Worm (Caenorhabditis elegans) whole organism, L3 larva: Measurements from ENCODE around the gene ZK112.4.
A peak's percentile ranks its signal among the peaks of the same experiment; 100 is the strongest.

Experiments
- R02D3.7 ChIP-seq: fragments of 150-350 bp; optimal IDR thresholded peaks from 2 replicates; lab custom pipeline; 2014; ENCODE audit warnings: missing biosample characterization, missing genetic modification characterization
- ZK546.5 ChIP-seq: sonication (generic microtip); optimal IDR thresholded peaks from 2 replicates; lab custom pipeline; 2017; ENCODE audit warnings: missing biosample characterization, missing genetic modification characterization
- ama-1 ChIP-seq: fragments of 150-350 bp; optimal IDR thresholded peaks from 2 replicates; lab custom pipeline; 2018
- ceh-28 ChIP-seq: fragments of 150-350 bp; optimal IDR thresholded peaks from 2 replicates; lab custom pipeline; 2014; ENCODE audit warnings: missing biosample characterization, missing genetic modification reagents, missing genetic modification characterization
- ceh-82 ChIP-seq: fragments of 150-350 bp; optimal IDR thresholded peaks from 2 replicates; lab custom pipeline; 2014; ENCODE audit warnings: missing biosample characterization, missing genetic modification characterization
- daf-12 ChIP-seq: fragments of 150-350 bp; optimal IDR thresholded peaks from 2 replicates; lab custom pipeline; 2014; ENCODE audit warnings: missing biosample characterization, missing genetic modification reagents, missing genetic modification characterization
- egl-27 ChIP-seq: sonication (generic microtip); optimal IDR thresholded peaks from 4 replicates; lab custom pipeline; 2017; ENCODE audit warnings: missing biosample characterization, missing genetic modification reagents, missing genetic modification characterization
- elt-1 ChIP-seq: fragments of 150-350 bp; optimal IDR thresholded peaks from 2 replicates; lab custom pipeline; 2014; ENCODE audit warnings: missing biosample characterization, missing genetic modification characterization
- elt-2 ChIP-seq: sonication (generic microtip); optimal IDR thresholded peaks from 2 replicates; lab custom pipeline; 2016; ENCODE audit warnings: missing genetic modification reagents, mild to moderate bottlenecking, missing genetic modification characterization, missing compliant biosample characterization
- elt-3 ChIP-seq, 3 experiments: fragments of 150-350 bp in 1 of 3; sonication (generic microtip) in 2 of 3; optimal IDR thresholded peaks; 2 replicates in 2 of 3; 4 replicates in 1 of 3; lab custom pipeline; 2014 to 2017; ENCODE audit warnings: missing biosample characterization in 3 of 3, missing genetic modification characterization in 3 of 3
- fkh-10 ChIP-seq: sonication (generic microtip); optimal IDR thresholded peaks from 2 replicates; lab custom pipeline; 2017; ENCODE audit warnings: missing biosample characterization, missing genetic modification reagents, missing genetic modification characterization
- fkh-2 ChIP-seq: fragments of 150-350 bp; optimal IDR thresholded peaks from 2 replicates; lab custom pipeline; 2014; ENCODE audit warnings: missing biosample characterization, missing genetic modification reagents, missing genetic modification characterization
- fos-1 ChIP-seq: fragments of 150-350 bp; optimal IDR thresholded peaks from 2 replicates; lab custom pipeline; 2014; ENCODE audit warnings: missing biosample characterization, missing genetic modification characterization
- hmg-11 ChIP-seq: sonication (generic microtip); optimal IDR thresholded peaks from 2 replicates; lab custom pipeline; 2016; ENCODE audit warnings: missing genetic modification characterization, missing compliant biosample characterization
- lin-15B ChIP-seq: fragments of 150-350 bp; optimal IDR thresholded peaks from 2 replicates; lab custom pipeline; 2014; ENCODE audit warnings: missing biosample characterization, missing genetic modification characterization
- lin-39 ChIP-seq: fragments of 150-350 bp; optimal IDR thresholded peaks from 2 replicates; lab custom pipeline; 2018; ENCODE audit warnings: missing biosample characterization, missing genetic modification reagents, missing genetic modification characterization
- lsy-12 ChIP-seq: sonication (generic microtip); optimal IDR thresholded peaks from 2 replicates; lab custom pipeline; 2016; ENCODE audit warnings: mild to moderate bottlenecking, missing genetic modification characterization, missing compliant biosample characterization
- nfya-1 ChIP-seq: sonication (generic microtip); optimal IDR thresholded peaks from 2 replicates; lab custom pipeline; 2017; ENCODE audit warnings: missing genetic modification characterization, mild to moderate bottlenecking, missing compliant biosample characterization, antibody characterized with exemption, moderate library complexity; ENCODE audit not compliant: insufficient read depth
- nhr-11 ChIP-seq: fragments of 150-350 bp; optimal IDR thresholded peaks from 2 replicates; lab custom pipeline; 2014; ENCODE audit warnings: missing biosample characterization, missing genetic modification characterization
- nhr-12 ChIP-seq: fragments of 150-350 bp; optimal IDR thresholded peaks from 2 replicates; lab custom pipeline; 2014; ENCODE audit warnings: missing biosample characterization, missing genetic modification characterization
- nhr-23 ChIP-seq: fragments of 150-350 bp; optimal IDR thresholded peaks from 2 replicates; lab custom pipeline; 2014; ENCODE audit warnings: missing biosample characterization, missing genetic modification reagents, missing genetic modification characterization
- nhr-237 ChIP-seq: fragments of 150-350 bp; optimal IDR thresholded peaks from 2 replicates; lab custom pipeline; 2014; ENCODE audit warnings: missing biosample characterization, missing genetic modification characterization
- nhr-25 ChIP-seq: sonication (generic microtip); optimal IDR thresholded peaks from 2 replicates; lab custom pipeline; 2017; ENCODE audit warnings: missing biosample characterization, missing genetic modification characterization
- nhr-76 ChIP-seq: fragments of 150-350 bp; sonication (generic microtip); optimal IDR thresholded peaks from 5 replicates; lab custom pipeline; 2014; ENCODE audit warnings: missing biosample characterization, missing genetic modification characterization
- pha-4 ChIP-seq: fragments of 150-350 bp; optimal IDR thresholded peaks from 2 replicates; lab custom pipeline; 2014; ENCODE audit warnings: missing biosample characterization, missing genetic modification reagents, missing genetic modification characterization
- skn-1 ChIP-seq: fragments of 150-350 bp; optimal IDR thresholded peaks from 2 replicates; lab custom pipeline; 2014; ENCODE audit warnings: missing biosample characterization, missing genetic modification characterization
- snpc-4 ChIP-seq: fragments of 150-350 bp; optimal IDR thresholded peaks from 2 replicates; lab custom pipeline; 2014; ENCODE audit warnings: missing biosample characterization, missing genetic modification characterization
- unc-39 ChIP-seq: sonication (generic microtip); optimal IDR thresholded peaks from 4 replicates; lab custom pipeline; 2017; ENCODE audit warnings: missing biosample characterization, missing genetic modification characterization
- unc-62 ChIP-seq: fragments of 150-350 bp; sonication (generic microtip); optimal IDR thresholded peaks from 4 replicates; lab custom pipeline; 2014; ENCODE audit warnings: missing biosample characterization, missing genetic modification reagents, missing genetic modification characterization

Gene ZK112.4

DNA sequence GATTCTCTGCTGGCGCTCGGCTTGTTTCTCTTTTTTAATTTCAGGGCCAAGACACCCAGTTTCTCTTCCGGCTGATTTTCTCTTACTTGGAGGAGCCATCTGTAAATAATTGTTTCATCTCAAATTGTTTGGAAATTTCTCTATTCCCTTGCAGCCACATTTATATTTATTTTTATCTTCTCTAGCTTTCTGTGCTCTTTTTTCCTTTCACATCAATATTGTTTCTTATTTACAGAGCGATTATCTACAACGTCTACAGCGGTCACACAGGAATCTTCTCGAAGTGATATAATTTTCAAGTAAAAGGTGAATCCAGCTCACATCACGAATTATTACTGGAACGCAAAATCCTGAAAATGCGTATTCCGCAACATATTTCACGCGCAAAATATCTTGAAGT lies 43.1 kb upstream of the ZK112.4 start, which contains the start of the genes ZK686.6 and ZK686.1:
ZK686.6 (minus strand) TSS at position 101 of the 400 bp plus-strand sequence.
ZK686.1 (plus strand) TSS at position 234 of the 400 bp plus-strand sequence.
- TF ChIP-seq nhr-237 (tag; lab: Kevin White, UChicago) (no peak), lsy-12 (tag; lab: Kevin White, UChicago) (no peak), nhr-23 (tag; lab: Kevin White, UChicago) (no peak), skn-1 (tag; lab: Kevin White, UChicago) (no peak), elt-1 (no peak), elt-3 (tag; optimal IDR thresholded peaks at IDR 0.05; lab: Kevin White, UChicago) (no peak), egl-27 (no peak), R02D3.7 (tag; lab: Kevin White, UChicago) (no peak), nhr-25 (tag; lab: Kevin White, UChicago) (no peak), ZK546.5 (tag; lab: Kevin White, UChicago) (no peak), fkh-10 (GFP tag; lab: Kevin White, UChicago) (no peak)

DNA sequence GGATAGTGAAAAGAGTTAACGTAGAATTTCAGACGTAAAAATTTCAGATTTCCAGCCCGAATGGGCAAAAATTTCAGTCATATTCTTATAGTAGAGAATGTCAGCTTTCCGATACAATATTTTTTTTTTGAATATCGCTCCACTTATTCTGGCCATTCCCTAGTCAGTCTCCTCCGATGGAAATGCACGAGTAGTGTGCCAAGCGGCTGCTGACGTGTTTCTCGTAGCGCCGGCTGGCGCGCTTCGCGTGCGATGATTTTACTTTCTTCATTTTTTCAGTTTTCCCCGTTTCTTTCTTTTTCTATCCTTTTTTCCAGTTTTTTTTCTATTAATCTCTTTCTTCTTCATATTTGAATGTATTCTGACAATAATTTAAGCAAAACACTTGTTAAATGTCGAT lies 41.2 kb upstream of the ZK112.4 start:
- TF ChIP-seq lsy-12 (tag; lab: Kevin White, UChicago), result peak; percentile 50
- peak; percentile 20 for TF ChIP-seq snpc-4 (tag; lab: Kevin White, UChicago)
- peak; percentile 23 for TF ChIP-seq nhr-23 (tag; lab: Kevin White, UChicago)
- peak; percentile 70 for TF ChIP-seq lin-15B (tag; lab: Kevin White, UChicago)
- TF ChIP-seq R02D3.7 (tag; lab: Kevin White, UChicago), result peak; percentile 37
- peak; percentile 37 for TF ChIP-seq pha-4
- TF ChIP-seq hmg-11 (tag; lab: Kevin White, UChicago), result peak; percentile 42
- TF ChIP-seq nfya-1 (tag; lab: Kevin White, UChicago), result peak; percentile 61
- peak; percentile 8 for TF ChIP-seq nhr-25 (tag; lab: Kevin White, UChicago)
- peak; percentile 26 for TF ChIP-seq elt-2

DNA sequence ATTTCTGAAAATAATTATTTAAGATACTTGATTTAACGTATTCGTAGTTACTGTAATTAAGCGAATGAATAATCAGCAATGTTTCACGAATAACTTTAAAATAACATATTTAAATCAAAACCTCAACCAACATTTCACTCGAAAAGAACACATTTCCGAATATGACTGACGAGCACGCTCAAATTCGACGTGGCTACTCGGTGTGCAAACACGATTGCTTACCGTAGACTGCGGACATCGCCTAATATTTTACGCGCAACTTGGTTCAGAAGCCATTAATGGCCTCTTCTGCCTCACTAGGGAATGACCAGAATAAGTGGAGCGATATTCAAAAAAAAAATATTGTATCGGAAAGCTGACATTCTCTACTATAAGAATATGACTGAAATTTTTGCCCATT lies 40.2 kb upstream of the ZK112.4 start, which contains the start of gene snu-23:
snu-23 (minus strand) TSS at position 156 of the 400 bp plus-strand sequence.
- peak; percentile 27 for TF ChIP-seq lin-39 (tag; lab: Kevin White, UChicago)
- TF ChIP-seq R02D3.7 (tag; lab: Kevin White, UChicago), result no peak
- peak; percentile 7 for TF ChIP-seq hmg-11 (tag; lab: Kevin White, UChicago)
- no peak for TF ChIP-seq unc-62 (GFP tag; lab: Kevin White, UChicago)
- TF ChIP-seq nhr-12 (tag; lab: Kevin White, UChicago), result no peak
- peak; percentile 30 for TF ChIP-seq lin-15B (tag; lab: Kevin White, UChicago)
- no peak for TF ChIP-seq nhr-76 (tag; lab: Kevin White, UChicago)
- no peak for TF ChIP-seq nhr-23 (tag; lab: Kevin White, UChicago)
- TF ChIP-seq pha-4, result peak; percentile 26
- no peak for TF ChIP-seq fkh-2 (tag; lab: Kevin White, UChicago)
- TF ChIP-seq ceh-82 (tag; lab: Kevin White, UChicago), result no peak
- no peak for TF ChIP-seq elt-2
- TF ChIP-seq nfya-1 (tag; lab: Kevin White, UChicago), result peak; percentile 74
- TF ChIP-seq, all 47 proteins: peak for 5

DNA sequence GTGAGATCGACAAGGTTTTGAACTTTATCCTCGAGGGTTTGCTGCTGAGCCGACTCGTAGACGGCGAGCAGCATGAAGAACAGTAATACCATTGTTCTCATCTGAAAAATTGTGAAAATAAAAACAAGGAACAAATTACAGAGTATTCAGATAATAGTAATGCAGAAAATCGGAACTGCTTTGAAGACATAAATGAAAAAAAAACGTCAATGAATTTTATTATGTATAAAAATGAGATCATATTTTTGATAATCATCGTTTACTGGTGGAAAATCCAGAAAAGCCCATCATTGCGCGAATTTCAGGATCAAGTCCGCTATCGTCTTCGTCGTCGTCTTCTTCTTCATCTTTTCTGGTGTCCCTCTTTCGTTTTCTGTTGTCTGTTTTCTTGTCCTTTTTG lies 39.2 kb upstream of the ZK112.4 start, which contains the start of gene ZK686.3:
ZK686.3 (minus strand) TSS at position 101 of the 400 bp plus-strand sequence.
- TF ChIP-seq ama-1 (lab: Kevin White, UChicago) (peak; percentile 38), nhr-11 (no peak)

DNA sequence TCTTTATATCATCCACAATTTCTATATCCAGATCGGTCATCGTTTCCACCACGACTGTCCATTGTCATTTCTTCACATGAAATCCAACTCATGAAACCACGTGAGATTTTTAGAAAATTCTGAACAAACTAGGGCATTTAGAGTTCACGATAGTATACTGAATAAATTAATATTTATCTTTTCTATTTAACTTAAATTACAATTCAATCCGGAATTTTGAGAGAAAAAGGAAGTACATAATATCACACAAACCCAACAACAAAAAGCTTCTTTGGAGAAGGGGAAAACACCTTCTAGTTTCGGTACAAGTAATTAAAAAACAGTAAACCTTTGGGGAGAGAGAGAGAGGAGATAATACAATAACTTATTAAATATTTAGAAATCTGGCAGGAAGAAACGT lies 37.6 kb upstream of the ZK112.4 start, which contains the start of gene ZK686.5:
ZK686.5 (minus strand) TSS at position 101 of the 400 bp plus-strand sequence.
- no peak for TF ChIP-seq elt-2
- no peak for TF ChIP-seq unc-39
- TF ChIP-seq fos-1 (tag; lab: Kevin White, UChicago), result no peak

DNA sequence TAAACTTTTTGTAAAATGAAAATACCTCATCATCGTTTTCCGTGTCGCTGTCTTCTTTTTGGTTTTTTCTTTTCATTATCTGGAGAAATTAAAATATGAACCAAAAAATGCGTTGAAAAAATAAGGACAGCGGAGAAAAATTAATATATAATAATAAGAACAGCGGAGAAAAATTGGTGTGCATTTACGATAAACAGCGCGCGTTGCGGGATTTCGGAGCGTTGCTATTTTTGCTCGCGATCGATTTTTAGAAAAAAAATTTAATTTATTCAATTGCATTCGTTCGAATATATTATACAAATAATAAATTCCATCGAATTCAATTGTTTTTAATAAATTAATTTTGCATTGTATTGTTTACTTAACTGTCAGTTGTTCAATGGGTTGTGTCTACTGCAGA lies 36.2 kb upstream of the ZK112.4 start, which contains the start of gene ZK686.2:
ZK686.2 (minus strand) TSS at position 79 of the 400 bp plus-strand sequence.
- no peak for TF ChIP-seq daf-12 (tag; lab: Kevin White, UChicago)
- TF ChIP-seq ceh-28 (tag; lab: Kevin White, UChicago), result peak; percentile 55
- peak; percentile 93 for TF ChIP-seq R02D3.7 (tag; lab: Kevin White, UChicago)
- peak; percentile 69 for TF ChIP-seq pha-4
- peak; percentile 35 for TF ChIP-seq lin-15B (tag; lab: Kevin White, UChicago)
- no peak for TF ChIP-seq skn-1 (tag; lab: Kevin White, UChicago)
- TF ChIP-seq nhr-23 (tag; lab: Kevin White, UChicago), result peak; percentile 44
- no peak for TF ChIP-seq unc-62 (GFP tag; lab: Kevin White, UChicago)
- TF ChIP-seq ZK546.5 (tag; lab: Kevin White, UChicago), result no peak
- peak; percentile 58 for TF ChIP-seq nfya-1 (tag; lab: Kevin White, UChicago)
- TF ChIP-seq, all 47 proteins: peak for 6
